Worm (Caenorhabditis elegans) whole organism, L1 larva: ENCODE measurements around the gene K10H10.7.

Source experiments
- C16A3.4 ChIP-seq: fragments of 150-350 bp; optimal IDR thresholded peaks from 2 replicates; lab custom pipeline; 2014; ENCODE audit warnings: missing biosample characterization, missing genetic modification characterization
- aha-1 ChIP-seq: fragments of 150-350 bp; optimal IDR thresholded peaks from 2 replicates; lab custom pipeline; 2014; ENCODE audit warnings: missing biosample characterization, missing genetic modification characterization
- aly-2 ChIP-seq: fragments of 150-350 bp; optimal IDR thresholded peaks from 2 replicates; lab custom pipeline; 2014; ENCODE audit warnings: missing biosample characterization, missing genetic modification characterization
- ama-1 ChIP-seq: fragments of 150-350 bp; optimal IDR thresholded peaks from 2 replicates; lab custom pipeline; 2014
- blmp-1 ChIP-seq: fragments of 150-350 bp; optimal IDR thresholded peaks from 2 replicates; lab custom pipeline; 2014; ENCODE audit warnings: missing biosample characterization, missing genetic modification characterization
- ceh-63 ChIP-seq: fragments of 200-800 bp; sonication (Bioruptor generic); optimal IDR thresholded peaks from 2 replicates; lab custom pipeline; 2018; ENCODE audit warnings: mild to moderate bottlenecking, missing genetic modification characterization, missing compliant biosample characterization
- ceh-90 ChIP-seq: sonication (generic microtip); optimal IDR thresholded peaks from 2 replicates; lab custom pipeline; 2016; ENCODE audit warnings: missing genetic modification characterization, missing compliant biosample characterization
- ces-1 ChIP-seq: fragments of 150-350 bp; optimal IDR thresholded peaks from 2 replicates; lab custom pipeline; 2014; ENCODE audit warnings: missing biosample characterization, missing genetic modification reagents, missing genetic modification characterization
- dpl-1 ChIP-seq, 3 experiments: fragments of 150-350 bp in 2 of 3; sonication (generic microtip) in 1 of 3; optimal IDR thresholded peaks; 2 replicates each; lab custom pipeline; 2014 to 2017; ENCODE audit warnings: missing biosample characterization in 3 of 3, missing genetic modification characterization in 3 of 3, missing genetic modification reagents in 3 of 3
- efl-1 ChIP-seq, 4 experiments: fragments of 150-350 bp; optimal IDR thresholded peaks in 3 of 4; peaks in 1 of 4; 1 replicate in 1 of 4; 2 replicates in 3 of 4; lab custom pipeline; 2014; ENCODE audit warnings: missing biosample characterization in 2 of 4, missing genetic modification characterization in 2 of 4, missing genetic modification reagents in 2 of 4
- egl-27 ChIP-seq, 2 experiments: fragments of 150-350 bp in 1 of 2; sonication (generic microtip); optimal IDR thresholded peaks; 3 replicates each; lab custom pipeline; 2017 to 2018; ENCODE audit warnings: missing biosample characterization in 2 of 2, missing genetic modification characterization in 2 of 2, missing genetic modification reagents in 2 of 2
- elt-3 ChIP-seq, 6 experiments: fragments of 150-350 bp in 1 of 6; sonication (generic microtip); optimal IDR thresholded peaks; 2 replicates each; lab custom pipeline; 2017 to 2018; ENCODE audit warnings: missing biosample characterization in 6 of 6, missing genetic modification characterization in 6 of 6, inconsistent platforms in 1 of 6
- ets-5 ChIP-seq: fragments of 200-800 bp; sonication (Bioruptor generic); IDR thresholded peaks from 2 replicates; pipeline ENCODE4 v1.3.6; 2022; ENCODE audit warnings: missing genetic modification characterization, missing compliant biosample characterization
- fkh-4 ChIP-seq: sonication (generic microtip); optimal IDR thresholded peaks from 2 replicates; lab custom pipeline; 2016; ENCODE audit warnings: missing compliant biosample characterization, missing genetic modification characterization, borderline replicate concordance
- grh-1 ChIP-seq: fragments of 200-800 bp; sonication (Bioruptor generic); IDR thresholded peaks from 2 replicates; pipeline ENCODE4 v1.3.6; 2022; ENCODE audit warnings: missing genetic modification reagents, missing genetic modification characterization, missing compliant biosample characterization
- hlh-17 ChIP-seq: fragments of 200-800 bp; sonication (Bioruptor generic); optimal IDR thresholded peaks from 2 replicates; lab custom pipeline; 2018; ENCODE audit warnings: missing genetic modification characterization, mild to moderate bottlenecking, missing compliant biosample characterization, moderate library complexity, borderline replicate concordance
- hlh-4 ChIP-seq: sonication (generic microtip); optimal IDR thresholded peaks from 2 replicates; lab custom pipeline; 2016; ENCODE audit warnings: mild to moderate bottlenecking, missing genetic modification characterization, missing compliant biosample characterization
- irx-1 ChIP-seq: sonication (generic microtip); optimal IDR thresholded peaks from 2 replicates; lab custom pipeline; 2016; ENCODE audit warnings: missing genetic modification characterization, missing compliant biosample characterization
- isw-1 ChIP-seq: fragments of 200-800 bp; sonication (Bioruptor generic); IDR thresholded peaks from 2 replicates; pipeline ENCODE4 v1.3.6; 2022; ENCODE audit warnings: missing genetic modification characterization, missing compliant biosample characterization
- jun-1 ChIP-seq: fragments of 150-350 bp; optimal IDR thresholded peaks from 2 replicates; lab custom pipeline; 2014; ENCODE audit warnings: missing biosample characterization, missing genetic modification reagents, missing genetic modification characterization
- lin-14 ChIP-seq: fragments of 200-800 bp; sonication (Bioruptor generic); optimal IDR thresholded peaks from 2 replicates; lab custom pipeline; 2018; ENCODE audit warnings: mild to moderate bottlenecking, missing genetic modification characterization, moderate library complexity, missing compliant biosample characterization
- lin-35 ChIP-seq, 2 experiments: fragments of 150-350 bp; optimal IDR thresholded peaks; 2 replicates each; lab custom pipeline; 2014; ENCODE audit warnings: missing biosample characterization in 2 of 2, missing genetic modification characterization in 2 of 2, missing genetic modification reagents in 2 of 2
- lin-39 ChIP-seq: fragments of 150-350 bp; optimal IDR thresholded peaks from 2 replicates; lab custom pipeline; 2014; ENCODE audit warnings: missing biosample characterization, missing genetic modification reagents, missing genetic modification characterization
- lir-3 ChIP-seq: sonication (generic microtip); optimal IDR thresholded peaks from 2 replicates; lab custom pipeline; 2016; ENCODE audit warnings: mild to moderate bottlenecking, missing genetic modification characterization, moderate library complexity, missing compliant biosample characterization; ENCODE audit not compliant: poor library complexity
- lsy-2 ChIP-seq, 2 experiments: fragments of 150-350 bp; optimal IDR thresholded peaks; 2 replicates each; lab custom pipeline; 2014; ENCODE audit warnings: missing biosample characterization in 2 of 2, missing genetic modification characterization in 2 of 2
- mep-1 ChIP-seq: fragments of 150-350 bp; optimal IDR thresholded peaks from 2 replicates; lab custom pipeline; 2014; ENCODE audit warnings: missing biosample characterization, missing genetic modification characterization
- nhr-19 ChIP-seq: fragments of 200-800 bp; sonication (Bioruptor generic); conservative IDR thresholded peaks from 2 replicates; pipeline ENCODE4 v1.3.6; 2022; ENCODE audit warnings: missing genetic modification characterization, missing compliant biosample characterization
- nhr-237 ChIP-seq: fragments of 150-350 bp; optimal IDR thresholded peaks from 2 replicates; lab custom pipeline; 2014; ENCODE audit warnings: missing biosample characterization, missing genetic modification characterization
- nhr-28 ChIP-seq: fragments of 150-350 bp; optimal IDR thresholded peaks from 2 replicates; lab custom pipeline; 2014; ENCODE audit warnings: missing biosample characterization, missing genetic modification characterization
- nhr-47 ChIP-seq: sonication (generic microtip); optimal IDR thresholded peaks from 2 replicates; lab custom pipeline; 2016; ENCODE audit warnings: mild to moderate bottlenecking, missing genetic modification characterization, moderate library complexity, missing compliant biosample characterization
- nhr-71 ChIP-seq: sonication (generic microtip); optimal IDR thresholded peaks from 2 replicates; lab custom pipeline; 2016; ENCODE audit warnings: mild to moderate bottlenecking, missing genetic modification characterization, moderate library complexity, missing compliant biosample characterization
- nhr-76 ChIP-seq: sonication (generic microtip); optimal IDR thresholded peaks from 2 replicates; lab custom pipeline; 2017; ENCODE audit warnings: missing biosample characterization, missing genetic modification characterization
- nhr-77 ChIP-seq: fragments of 150-350 bp; optimal IDR thresholded peaks from 2 replicates; lab custom pipeline; 2014; ENCODE audit warnings: missing biosample characterization, missing genetic modification characterization
- nhr-84 ChIP-seq: sonication (generic microtip); optimal IDR thresholded peaks from 2 replicates; lab custom pipeline; 2017; ENCODE audit warnings: missing biosample characterization, missing genetic modification characterization
- nhr-85 ChIP-seq: sonication (generic microtip); peaks from one replicate; lab custom pipeline; 2016; ENCODE audit warnings: missing genetic modification characterization, inconsistent platforms, missing compliant biosample characterization
- pag-3 ChIP-seq: sonication (generic microtip); optimal IDR thresholded peaks from 2 replicates; lab custom pipeline; 2017; ENCODE audit warnings: missing genetic modification characterization, mild to moderate bottlenecking, missing compliant biosample characterization, antibody characterized with exemption, borderline replicate concordance; ENCODE audit not compliant: insufficient read depth
- pqm-1 ChIP-seq: sonication (generic microtip); optimal IDR thresholded peaks from 3 replicates; lab custom pipeline; 2017; ENCODE audit warnings: missing biosample characterization, missing genetic modification characterization
- rnt-1 ChIP-seq: sonication (generic microtip); optimal IDR thresholded peaks from 2 replicates; lab custom pipeline; 2016; ENCODE audit warnings: mild to moderate bottlenecking, missing genetic modification characterization, moderate library complexity, missing compliant biosample characterization
- skn-1 ChIP-seq: fragments of 150-350 bp; optimal IDR thresholded peaks from 2 replicates; lab custom pipeline; 2014; ENCODE audit warnings: missing biosample characterization, missing genetic modification characterization
- snu-23 ChIP-seq: sonication (generic microtip); optimal IDR thresholded peaks from 2 replicates; lab custom pipeline; 2016; ENCODE audit warnings: missing genetic modification characterization, missing compliant biosample characterization
- sox-4 ChIP-seq: sonication (generic microtip); optimal IDR thresholded peaks from 2 replicates; lab custom pipeline; 2016; ENCODE audit warnings: missing genetic modification characterization, missing compliant biosample characterization
- sptf-1 ChIP-seq: fragments of 150-350 bp; optimal IDR thresholded peaks from 2 replicates; lab custom pipeline; 2014; ENCODE audit warnings: missing biosample characterization, missing genetic modification characterization
- swsn-7 ChIP-seq: sonication (generic microtip); optimal IDR thresholded peaks from 2 replicates; lab custom pipeline; 2016; ENCODE audit warnings: missing genetic modification characterization, missing compliant biosample characterization
- tlp-1 ChIP-seq: fragments of 150-350 bp; optimal IDR thresholded peaks from 2 replicates; lab custom pipeline; 2014; ENCODE audit warnings: missing biosample characterization, missing genetic modification characterization
- unc-130 ChIP-seq: fragments of 150-350 bp; optimal IDR thresholded peaks from 2 replicates; lab custom pipeline; 2017; ENCODE audit warnings: missing biosample characterization, missing genetic modification characterization, inconsistent platforms
- unc-86 ChIP-seq: sonication (generic microtip); optimal IDR thresholded peaks from 2 replicates; lab custom pipeline; 2016; ENCODE audit warnings: missing genetic modification characterization, missing compliant biosample characterization
- unc-98 ChIP-seq: fragments of 200-800 bp; sonication (Bioruptor generic); IDR thresholded peaks from 2 replicates; pipeline ENCODE4 v1.3.6; 2022; ENCODE audit warnings: missing genetic modification characterization, missing compliant biosample characterization
- vab-15 ChIP-seq: sonication (generic microtip); optimal IDR thresholded peaks from 2 replicates; lab custom pipeline; 2017; ENCODE audit warnings: missing genotype, mild to moderate bottlenecking, missing genetic modification characterization, missing compliant biosample characterization
- zag-1 ChIP-seq: fragments of 150-350 bp; optimal IDR thresholded peaks from 2 replicates; lab custom pipeline; 2014; ENCODE audit warnings: missing biosample characterization, missing genetic modification characterization
- zip-4 ChIP-seq: fragments of 200-800 bp; sonication (Bioruptor generic); optimal IDR thresholded peaks from 2 replicates; lab custom pipeline; 2018; ENCODE audit warnings: mild to moderate bottlenecking, missing genetic modification characterization, moderate library complexity, missing compliant biosample characterization

Gene K10H10.7

ce11 chrII:14489407-14489806 is 18.1 kb downstream of the K10H10.7 start, which contains the start of gene vnut-1 (continued):
- TF ChIP-seq sox-4 (tag; lab: Kevin White, UChicago): no peak
- TF ChIP-seq snu-23 (GFP tag; lab: Kevin White, UChicago): peak; percentile 36
- no peak for TF ChIP-seq lir-3 (tag; lab: Kevin White, UChicago)
- TF ChIP-seq C16A3.4: no peak
- no peak for TF ChIP-seq ceh-63 (GFP tag; lab: Kevin White, UChicago)
- no peak for TF ChIP-seq nhr-19 (GFP tag; lab: Robert Waterston, UW)
- no peak for TF ChIP-seq nhr-77 (tag; lab: Kevin White, UChicago)
- peak in 1 of 2 experiments; percentile 20 for TF ChIP-seq lin-35 (GFP tag; optimal IDR thresholded peaks at IDR 0.05; lab: Kevin White, UChicago)
- TF ChIP-seq isw-1 (GFP tag; lab: Robert Waterston, UW): no peak
- peak; percentile 72 for TF ChIP-seq nhr-85 (tag; lab: Kevin White, UChicago)
- TF ChIP-seq aly-2 (tag; lab: Kevin White, UChicago): no peak
- TF ChIP-seq lin-14 (GFP tag; lab: Kevin White, UChicago): peak; percentile 59

ce11 chrII:14488661-14489060 is 18.8 kb downstream of the K10H10.7 start, which contains the start of gene usp-14:
usp-14 (minus strand) TSS chrII:14488688.
- no peak for TF ChIP-seq ceh-63 (GFP tag; lab: Kevin White, UChicago)
- peak; percentile 96 for TF ChIP-seq skn-1 (tag; lab: Kevin White, UChicago)
- no peak for TF ChIP-seq nhr-76
- TF ChIP-seq aha-1 (tag; lab: Kevin White, UChicago): no peak
- no peak for TF ChIP-seq nhr-84 (tag; lab: Kevin White, UChicago)
- TF ChIP-seq egl-27 (tag; optimal IDR thresholded peaks at IDR 0.05; lab: Kevin White, UChicago): no peak
- TF ChIP-seq lsy-2 (tag; optimal IDR thresholded peaks at IDR 0.05; lab: Kevin White, UChicago): peak; percentile 70 to 78
- peak; percentile 37; the same call in 1 of the 2 replicates for TF ChIP-seq grh-1
- TF ChIP-seq blmp-1 (tag; lab: Kevin White, UChicago): peak; percentile 69
- no peak for TF ChIP-seq lin-39 (tag; lab: Kevin White, UChicago)
- TF ChIP-seq ces-1 (GFP tag; lab: Kevin White, UChicago): no peak
- peak; percentile 45 for TF ChIP-seq isw-1 (GFP tag; lab: Robert Waterston, UW)
- no peak for TF ChIP-seq hlh-17 (GFP tag; lab: Kevin White, UChicago)
- peak; percentile 66 for TF ChIP-seq mep-1
- TF ChIP-seq nhr-28: no peak
- TF ChIP-seq pag-3 (tag; lab: Kevin White, UChicago): no peak
- no peak for TF ChIP-seq sptf-1 (tag; lab: Kevin White, UChicago)
- TF ChIP-seq nhr-237 (tag; lab: Kevin White, UChicago): no peak
- no peak for TF ChIP-seq hlh-4 (tag; lab: Kevin White, UChicago)
- TF ChIP-seq tlp-1 (tag; lab: Kevin White, UChicago): no peak
- TF ChIP-seq swsn-7: peak; percentile 66
- TF ChIP-seq fkh-4: no peak
- TF ChIP-seq nhr-47 (tag; lab: Kevin White, UChicago): peak; percentile 73
- peak; percentile 63 for TF ChIP-seq nhr-19 (GFP tag; lab: Robert Waterston, UW)
- TF ChIP-seq nhr-71 (tag; lab: Kevin White, UChicago): peak; percentile 74
- TF ChIP-seq unc-98 (GFP tag; lab: Robert Waterston, UW): no peak
- peak; percentile 82 to 90 for TF ChIP-seq lin-35 (GFP tag; optimal IDR thresholded peaks at IDR 0.05; lab: Kevin White, UChicago)
- peak; percentile 30 for TF ChIP-seq unc-130 (tag; lab: Kevin White, UChicago)
- no peak for TF ChIP-seq zag-1 (tag; lab: Kevin White, UChicago)
- TF ChIP-seq C16A3.4: peak; percentile 38
- no peak for TF ChIP-seq vab-15 (tag; lab: Kevin White, UChicago)
- peak; percentile 58 for TF ChIP-seq nhr-77 (tag; lab: Kevin White, UChicago)
- peak; percentile 74 to 87 (median 87) for TF ChIP-seq dpl-1 (GFP tag; optimal IDR thresholded peaks at IDR 0.05; lab: Kevin White, UChicago)
- no peak for TF ChIP-seq ama-1
- TF ChIP-seq pqm-1 (tag; lab: Kevin White, UChicago): no peak
- peak; percentile 30 for TF ChIP-seq unc-86 (tag; lab: Kevin White, UChicago)
- peak; percentile 50 for TF ChIP-seq zip-4 (GFP tag; lab: Kevin White, UChicago)
- peak; percentile 51 for TF ChIP-seq irx-1
- TF ChIP-seq rnt-1 (tag; lab: Kevin White, UChicago): peak; percentile 72
- no peak for TF ChIP-seq sox-4 (tag; lab: Kevin White, UChicago)
- peak in 1 of 6 experiments; percentile 21 for TF ChIP-seq elt-3 (tag; optimal IDR thresholded peaks at IDR 0.05; lab: Kevin White, UChicago)
- peak; percentile 77 to 80 for TF ChIP-seq efl-1 (optimal IDR thresholded peaks at IDR 0.05; lab: Kevin White, UChicago)
- TF ChIP-seq efl-1 (GFP tag; optimal IDR thresholded peaks at IDR 0.05 in 1 of 2; lab: Kevin White, UChicago): peak; percentile 82 to 98
- peak; percentile 31 for TF ChIP-seq jun-1 (tag; lab: Kevin White, UChicago)
- TF ChIP-seq ceh-90 (tag; lab: Kevin White, UChicago): no peak
- no peak for TF ChIP-seq ets-5 (GFP tag; lab: Robert Waterston, UW)
